Worm (Caenorhabditis elegans) whole organism, L4 larva: ENCODE data around the gene irld-4.
A peak's percentile ranks its signal among the peaks of the same experiment; 100 is the strongest.

Experiments used
- R02D3.7 ChIP-seq: fragments of 150-350 bp; sonication (generic microtip); optimal IDR thresholded peaks from 3 replicates; lab custom pipeline; 2014; ENCODE audit warnings: missing biosample characterization, missing genetic modification characterization
- fos-1 ChIP-seq: fragments of 150-350 bp; optimal IDR thresholded peaks from 2 replicates; lab custom pipeline; 2014; ENCODE audit warnings: missing biosample characterization, missing genetic modification characterization
- hif-1 ChIP-seq, 2 experiments: sonication (generic microtip); optimal IDR thresholded peaks; 2 replicates each; lab custom pipeline; 2016 to 2017; ENCODE audit warnings: missing compliant biosample characterization in 2 of 2, missing genetic modification characterization in 2 of 2, missing genetic modification reagents in 2 of 2, missing genotype in 2 of 2, mild to moderate bottlenecking in 1 of 2
- lin-39 ChIP-seq: fragments of 150-350 bp; optimal IDR thresholded peaks from 2 replicates; lab custom pipeline; 2014; ENCODE audit warnings: missing biosample characterization, missing genetic modification reagents, missing genetic modification characterization
- lsy-2 ChIP-seq, 2 experiments: fragments of 150-350 bp in 1 of 2; sonication (generic microtip) in 1 of 2; optimal IDR thresholded peaks; 2 replicates each; lab custom pipeline; 2014 to 2017; ENCODE audit warnings: missing biosample characterization in 2 of 2, missing genetic modification characterization in 2 of 2
- nhr-10 ChIP-seq: fragments of 150-350 bp; optimal IDR thresholded peaks from 2 replicates; lab custom pipeline; 2014; ENCODE audit warnings: missing biosample characterization, missing genetic modification characterization
- nhr-237 ChIP-seq: sonication (generic microtip); optimal IDR thresholded peaks from 2 replicates; lab custom pipeline; 2017; ENCODE audit warnings: missing biosample characterization, missing genetic modification characterization
- nhr-76 ChIP-seq: fragments of 150-350 bp; optimal IDR thresholded peaks from 2 replicates; lab custom pipeline; 2014; ENCODE audit warnings: missing biosample characterization, missing genetic modification characterization
- unc-39 ChIP-seq: sonication (generic microtip); optimal IDR thresholded peaks from 2 replicates; lab custom pipeline; 2017; ENCODE audit warnings: missing biosample characterization, missing genetic modification characterization
- ztf-7 ChIP-seq: fragments of 150-350 bp; optimal IDR thresholded peaks from 2 replicates; lab custom pipeline; 2014; ENCODE audit warnings: missing biosample characterization, missing genetic modification characterization

DNA sequence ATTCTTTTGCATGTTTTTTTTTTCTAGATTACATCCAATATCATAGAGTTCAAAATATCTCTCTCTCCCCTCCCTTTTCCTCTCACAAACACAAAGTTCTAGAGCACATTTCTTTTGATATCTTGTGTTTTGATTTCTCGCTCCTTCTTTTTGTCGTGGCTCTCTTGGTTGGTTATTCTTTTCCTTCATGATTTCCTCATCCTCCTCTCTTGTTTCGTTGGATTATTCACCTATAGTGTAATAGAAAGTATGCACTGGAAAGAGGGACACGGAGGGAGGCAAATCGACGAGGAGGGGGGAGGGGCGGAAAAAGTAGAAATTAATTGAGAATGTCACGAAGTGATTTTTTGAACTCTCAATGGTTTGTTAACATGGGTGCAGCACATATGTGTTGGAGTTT lies 26.4 kb upstream of the irld-4 start:
- TF ChIP-seq ztf-7 = no peak
- peak in 1 of 2 experiments; percentile 84 for TF ChIP-seq hif-1 (tag; optimal IDR thresholded peaks at IDR 0.05; lab: Kevin White, UChicago)
- TF ChIP-seq nhr-10 (tag; lab: Kevin White, UChicago) = no peak
- no peak for TF ChIP-seq nhr-237 (tag; lab: Kevin White, UChicago)
- TF ChIP-seq nhr-76 = no peak
- no peak for TF ChIP-seq R02D3.7
- peak in 1 of 2 experiments; percentile 31 for TF ChIP-seq lsy-2 (tag; optimal IDR thresholded peaks at IDR 0.05; lab: Kevin White, UChicago)
- no peak for TF ChIP-seq unc-39 (tag; lab: Kevin White, UChicago)
- TF ChIP-seq fos-1 (tag; lab: Kevin White, UChicago) = no peak
- TF ChIP-seq lin-39 (tag; lab: Kevin White, UChicago) = no peak
